Worm (Caenorhabditis elegans) whole organism, young adult: ENCODE results near the gene F10C2.7.
A peak's percentile ranks its signal among the peaks of the same experiment; 100 is the strongest.
"Not testable (repeated sequence)": the region's sequence is repeated elsewhere in the genome, so short reads cannot be mapped to it uniquely, and the experiment has no call there.

Experiments
- B0019.2 ChIP-seq: fragments of 200-800 bp; sonication (Bioruptor generic); conservative IDR thresholded peaks from 2 replicates; pipeline ENCODE4 v1.3.6; 2022; ENCODE audit warnings: missing genetic modification reagents, missing genetic modification characterization, missing compliant biosample characterization
- B0035.1 ChIP-seq: sonication (generic microtip); optimal IDR thresholded peaks from 2 replicates; lab custom pipeline; 2016; ENCODE audit warnings: missing genetic modification characterization, mild to moderate bottlenecking, missing compliant biosample characterization, missing genotype, missing genetic modification reagents
- C17E4.6 ChIP-seq: fragments of 200-800 bp; sonication (Bioruptor generic); IDR thresholded peaks from 2 replicates; pipeline ENCODE4 v1.3.6; 2022; ENCODE audit warnings: missing genetic modification reagents, missing genetic modification characterization, missing compliant biosample characterization
- F33H1.4 ChIP-seq: fragments of 200-800 bp; sonication (Bioruptor generic); IDR thresholded peaks from 2 replicates; pipeline ENCODE4 v1.3.6; 2022; ENCODE audit warnings: missing genetic modification reagents, missing genetic modification characterization, missing compliant biosample characterization
- F37B4.10 ChIP-seq: fragments of 200-800 bp; sonication (Bioruptor generic); IDR thresholded peaks from 2 replicates; pipeline ENCODE4 v1.3.6; 2022; ENCODE audit warnings: missing genetic modification characterization, missing compliant biosample characterization
- F57A8.1 ChIP-seq: fragments of 200-800 bp; sonication (Bioruptor generic); optimal IDR thresholded peaks from 2 replicates; lab custom pipeline; 2018; ENCODE audit warnings: mild to moderate bottlenecking, missing genetic modification characterization, moderate library complexity, missing compliant biosample characterization
- Y67H2A.10 ChIP-seq: fragments of 200-800 bp; sonication (Bioruptor generic); conservative IDR thresholded peaks from 2 replicates; pipeline ENCODE4 v1.3.6; 2022; ENCODE audit warnings: missing genetic modification reagents, missing genetic modification characterization, missing compliant biosample characterization
- Y79H2A.3 ChIP-seq: fragments of 200-800 bp; sonication (Bioruptor generic); conservative IDR thresholded peaks from 2 replicates; pipeline ENCODE4 v1.3.6; 2022; ENCODE audit warnings: missing genetic modification reagents, missing genetic modification characterization, missing compliant biosample characterization
- ZK185.1 ChIP-seq: sonication (generic microtip); optimal IDR thresholded peaks from 2 replicates; lab custom pipeline; 2016; ENCODE audit warnings: mild to moderate bottlenecking, missing genetic modification characterization, missing compliant biosample characterization; ENCODE audit not compliant: poor library complexity, severe bottlenecking
- akir-1 ChIP-seq: fragments of 200-800 bp; sonication (Bioruptor generic); optimal IDR thresholded peaks from 2 replicates; lab custom pipeline; 2018; ENCODE audit warnings: mild to moderate bottlenecking, missing genetic modification characterization, moderate library complexity, missing compliant biosample characterization
- attf-3 ChIP-seq: fragments of 200-800 bp; sonication (Bioruptor generic); conservative IDR thresholded peaks from 2 replicates; pipeline ENCODE4 v1.3.6; 2022; ENCODE audit warnings: missing genetic modification reagents, missing genetic modification characterization, missing compliant biosample characterization
- attf-5 ChIP-seq: fragments of 200-800 bp; sonication (Bioruptor generic); optimal IDR thresholded peaks from 2 replicates; lab custom pipeline; 2018; ENCODE audit warnings: mild to moderate bottlenecking, missing genetic modification characterization, missing compliant biosample characterization
- attf-6 ChIP-seq: fragments of 200-800 bp; sonication (Bioruptor generic); IDR thresholded peaks from 2 replicates; pipeline ENCODE4 v1.3.6; 2022; ENCODE audit warnings: missing genetic modification reagents, missing genetic modification characterization, missing compliant biosample characterization
- bed-1 ChIP-seq: fragments of 200-800 bp; sonication (Bioruptor generic); IDR thresholded peaks from 2 replicates; pipeline ENCODE4 v1.3.6; 2022; ENCODE audit warnings: missing genetic modification reagents, missing genetic modification characterization, missing compliant biosample characterization
- bed-2 ChIP-seq: fragments of 200-800 bp; sonication (Bioruptor generic); IDR thresholded peaks from 2 replicates; pipeline ENCODE4 v1.3.6; 2022; ENCODE audit warnings: missing genetic modification reagents, missing genetic modification characterization, missing compliant biosample characterization
- ceh-79 ChIP-seq: sonication (generic microtip); optimal IDR thresholded peaks from 2 replicates; lab custom pipeline; 2017; ENCODE audit warnings: mild to moderate bottlenecking, missing genetic modification characterization, missing compliant biosample characterization
- ceh-91 ChIP-seq: fragments of 200-800 bp; sonication (Bioruptor generic); IDR thresholded peaks from 2 replicates; pipeline ENCODE4 v1.3.6; 2022; ENCODE audit warnings: missing genetic modification reagents, missing genetic modification characterization, missing compliant biosample characterization
- die-1 ChIP-seq: sonication (generic microtip); optimal IDR thresholded peaks from 2 replicates; lab custom pipeline; 2016; ENCODE audit warnings: missing genotype, mild to moderate bottlenecking, missing genetic modification characterization, missing compliant biosample characterization
- egrh-3 ChIP-seq: fragments of 200-800 bp; sonication (Bioruptor generic); IDR thresholded peaks from 2 replicates; pipeline ENCODE4 v1.3.6; 2022; ENCODE audit warnings: missing genetic modification reagents, missing genetic modification characterization, missing compliant biosample characterization
- ekl-4 ChIP-seq: fragments of 200-800 bp; sonication (Bioruptor generic); IDR thresholded peaks from 2 replicates; pipeline ENCODE4 v1.3.6; 2022; ENCODE audit warnings: missing genetic modification reagents, missing genetic modification characterization, missing compliant biosample characterization
- him-1 ChIP-seq: sonication (generic microtip); optimal IDR thresholded peaks from 2 replicates; lab custom pipeline; 2016; ENCODE audit warnings: missing genotype, missing genetic modification reagents, missing genetic modification characterization, missing compliant biosample characterization
- hlh-12 ChIP-seq: sonication (generic microtip); optimal IDR thresholded peaks from 2 replicates; lab custom pipeline; 2016; ENCODE audit warnings: missing genetic modification characterization, missing compliant biosample characterization
- hlh-26 ChIP-seq: fragments of 200-800 bp; sonication (Bioruptor generic); conservative IDR thresholded peaks from 2 replicates; pipeline ENCODE4 v1.3.6; 2022; ENCODE audit warnings: missing genetic modification reagents, missing genetic modification characterization, missing compliant biosample characterization
- hsf-1 ChIP-seq: fragments of 200-800 bp; sonication (Bioruptor generic); IDR thresholded peaks from 2 replicates; pipeline ENCODE4 v1.3.6; 2022; ENCODE audit warnings: missing genetic modification reagents, missing genetic modification characterization, missing compliant biosample characterization
- lin-54 ChIP-seq: fragments of 200-800 bp; sonication (Bioruptor generic); optimal IDR thresholded peaks from 2 replicates; lab custom pipeline; 2018; ENCODE audit warnings: mild to moderate bottlenecking, missing genetic modification characterization, missing compliant biosample characterization
- lsl-1 ChIP-seq: fragments of 200-800 bp; sonication (Bioruptor generic); optimal IDR thresholded peaks from 2 replicates; lab custom pipeline; 2018; ENCODE audit warnings: mild to moderate bottlenecking, missing genetic modification characterization, moderate library complexity, missing compliant biosample characterization
- mel-28 ChIP-seq: sonication (generic microtip); optimal IDR thresholded peaks from 2 replicates; lab custom pipeline; 2016; ENCODE audit warnings: borderline replicate concordance, mild to moderate bottlenecking, missing genetic modification characterization, missing compliant biosample characterization
- nhr-179 ChIP-seq: sonication (generic microtip); optimal IDR thresholded peaks from 2 replicates; lab custom pipeline; 2016; ENCODE audit warnings: mild to moderate bottlenecking, missing genetic modification characterization, missing compliant biosample characterization
- nhr-80 ChIP-seq: sonication (generic microtip); optimal IDR thresholded peaks from 2 replicates; lab custom pipeline; 2016; ENCODE audit warnings: missing genetic modification characterization, missing compliant biosample characterization
- pha-4 ChIP-seq: fragments of 150-350 bp; sonication (generic microtip); optimal IDR thresholded peaks from 2 replicates; lab custom pipeline; 2014; ENCODE audit warnings: missing biosample characterization, missing genetic modification reagents, missing genetic modification characterization
- repo-1 ChIP-seq: sonication (generic microtip); optimal IDR thresholded peaks from 2 replicates; lab custom pipeline; 2017; ENCODE audit warnings: mild to moderate bottlenecking, missing genetic modification characterization, missing compliant biosample characterization
- sea-2 ChIP-seq: fragments of 200-800 bp; sonication (Bioruptor generic); IDR thresholded peaks from 2 replicates; pipeline ENCODE4 v1.3.6; 2022; ENCODE audit warnings: missing genetic modification characterization, missing compliant biosample characterization
- snpc-1.1 ChIP-seq: sonication (generic microtip); optimal IDR thresholded peaks from 2 replicates; lab custom pipeline; 2017; ENCODE audit warnings: missing genetic modification characterization, mild to moderate bottlenecking, missing compliant biosample characterization, antibody characterized with exemption, moderate library complexity, missing genotype, missing genetic modification reagents; ENCODE audit not compliant: insufficient read depth
- snpc-3.4 ChIP-seq: sonication (generic microtip); optimal IDR thresholded peaks from 2 replicates; lab custom pipeline; 2017; ENCODE audit warnings: missing genetic modification characterization, mild to moderate bottlenecking, missing compliant biosample characterization, antibody characterized with exemption, moderate library complexity, missing genotype, missing genetic modification reagents
- tbp1 ChIP-seq: fragments of 200-800 bp; sonication (Bioruptor generic); optimal IDR thresholded peaks from 2 replicates; lab custom pipeline; 2018; ENCODE audit warnings: mild to moderate bottlenecking, missing genetic modification characterization, missing compliant biosample characterization
- unc-130 ChIP-seq: sonication (generic microtip); optimal IDR thresholded peaks from 2 replicates; lab custom pipeline; 2016; ENCODE audit warnings: missing genetic modification reagents, missing genetic modification characterization, missing compliant biosample characterization
- unc-62 ChIP-seq: fragments of 150-350 bp; optimal IDR thresholded peaks from 2 replicates; lab custom pipeline; 2014; ENCODE audit warnings: missing biosample characterization, missing genetic modification reagents, missing genetic modification characterization
- xnd-1 ChIP-seq: sonication (generic microtip); optimal IDR thresholded peaks from 2 replicates; lab custom pipeline; 2016; ENCODE audit warnings: missing genotype, missing genetic modification reagents, missing genetic modification characterization, missing compliant biosample characterization
- zfh-2 ChIP-seq: fragments of 200-800 bp; sonication (Bioruptor generic); conservative IDR thresholded peaks from 2 replicates; pipeline ENCODE4 v1.3.6; 2022; ENCODE audit warnings: missing genetic modification reagents, missing genetic modification characterization, missing compliant biosample characterization
- zim-3 ChIP-seq: sonication (generic microtip); optimal IDR thresholded peaks from 2 replicates; lab custom pipeline; 2017; ENCODE audit warnings: mild to moderate bottlenecking, missing genetic modification characterization, moderate library complexity, missing compliant biosample characterization
- ztf-26 ChIP-seq: sonication (generic microtip); optimal IDR thresholded peaks from 2 replicates; lab custom pipeline; 2017; ENCODE audit warnings: missing genetic modification characterization, missing compliant biosample characterization

The F10C2.7 gene

ce11 chrV:12006495-12006894 lies 47.2 kb upstream of the F10C2.7 start, which contains the start of gene F57F5.3:
F57F5.3 (minus strand) TSS chrV:12006595.
- TF ChIP-seq hsf-1 (GFP tag; lab: Robert Waterston, UW) (no peak), attf-6 (GFP tag; lab: Robert Waterston, UW) (no peak)

ce11 chrV:12011686-12012085 lies 42.0 kb upstream of the F10C2.7 start:
- TF ChIP-seq snpc-3.4 (tag; lab: Kevin White, UChicago): no peak
- no peak for TF ChIP-seq ztf-26 (tag; lab: Kevin White, UChicago)
- no peak for TF ChIP-seq die-1 (tag; lab: Kevin White, UChicago)
- TF ChIP-seq nhr-80: no peak
- no peak for TF ChIP-seq nhr-179 (tag; lab: Kevin White, UChicago)
- no peak for TF ChIP-seq repo-1
- no peak for TF ChIP-seq akir-1 (GFP tag; lab: Kevin White, UChicago)
- no peak for TF ChIP-seq lsl-1 (GFP tag; lab: Kevin White, UChicago)
- no peak for TF ChIP-seq ceh-79 (tag; lab: Kevin White, UChicago)
- no peak for TF ChIP-seq F37B4.10 (GFP tag; lab: Robert Waterston, UW)
- no peak for TF ChIP-seq attf-3 (GFP tag; lab: Robert Waterston, UW)
- no peak for TF ChIP-seq bed-1 (GFP tag; lab: Robert Waterston, UW)
- TF ChIP-seq C17E4.6: no peak
- TF ChIP-seq ekl-4 (GFP tag; lab: Robert Waterston, UW): no peak

ce11 chrV:12013298-12013697 lies 40.4 kb upstream of the F10C2.7 start, which contains the start of gene add-2:
add-2 (minus strand) TSS chrV:12013406.
- TF ChIP-seq nhr-80: peak; percentile 21
- TF ChIP-seq bed-2 (GFP tag; lab: Robert Waterston, UW): no peak
- no peak for TF ChIP-seq mel-28

DNA sequence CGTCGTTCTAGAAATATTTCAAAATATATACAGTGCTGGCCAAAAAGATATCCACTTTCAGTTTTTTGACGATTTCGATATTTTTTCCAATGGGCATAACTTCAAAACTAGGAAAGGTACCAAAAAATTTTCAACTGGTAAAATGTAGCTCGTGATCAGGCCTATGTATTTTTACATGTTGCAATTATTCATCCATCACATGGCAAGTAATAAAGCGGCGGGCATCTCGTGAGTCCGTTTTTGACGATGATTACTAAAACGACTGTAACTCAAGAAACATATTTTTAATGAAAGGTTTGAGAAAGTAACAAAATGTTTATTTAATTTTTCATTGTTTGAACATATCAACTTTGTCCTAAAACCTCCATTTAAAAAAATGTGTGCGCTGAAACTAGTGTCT lies 33.7 kb upstream of the F10C2.7 start, which contains the start of gene F10C2.3:
F10C2.3 (plus strand) TSS at position 301 of the 400 bp plus-strand sequence.
- TF ChIP-seq nhr-80; ceh-91 (GFP tag; lab: Robert Waterston, UW); Y67H2A.10 (GFP tag; lab: Robert Waterston, UW): not testable (repeated sequence)
- TF ChIP-seq, all 124 proteins: peak for 0; not testable (repeated sequence) for 124

- TF ChIP-seq tbp1 (GFP tag; lab: Kevin White, UChicago) (no peak), unc-130 (GFP tag; lab: Kevin White, UChicago) (no peak), nhr-80 (peak; percentile 69), xnd-1 (tag; lab: Kevin White, UChicago) (no peak), him-1 (tag; lab: Kevin White, UChicago) (no peak)
Measured at ce11 chrV:12020940-12021339, 32.8 kb upstream of the F10C2.7 start.

DNA sequence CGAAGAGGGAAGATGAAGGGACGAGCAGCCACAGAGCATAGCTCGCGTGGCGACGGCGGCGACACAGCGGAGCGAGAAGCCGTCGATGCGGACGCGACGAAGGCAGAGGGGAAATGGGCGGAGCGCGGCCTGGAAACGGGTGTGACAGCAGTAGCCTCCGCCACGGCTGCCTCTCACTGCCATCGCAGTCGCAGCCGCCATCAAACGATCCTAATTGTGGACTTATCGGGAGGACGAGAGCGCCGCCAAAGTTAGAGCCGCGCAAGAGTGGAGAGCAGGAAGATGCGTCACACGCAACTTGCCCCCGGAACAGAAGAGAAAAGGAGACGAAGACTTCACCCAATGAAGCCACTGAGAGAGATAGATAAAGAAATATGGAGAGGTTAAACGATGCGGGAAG lies 29.4 kb upstream of the F10C2.7 start:
- TF ChIP-seq hlh-26 (GFP tag; lab: Robert Waterston, UW) (no peak), F57A8.1 (GFP tag; lab: Kevin White, UChicago) (no peak), snpc-1.1 (tag; lab: Kevin White, UChicago) (no peak), attf-5 (GFP tag; lab: Kevin White, UChicago) (no peak), B0019.2 (GFP tag; lab: Robert Waterston, UW) (no peak), B0035.1 (tag; lab: Kevin White, UChicago) (no peak), hlh-12 (tag; lab: Kevin White, UChicago) (no peak), sea-2 (GFP tag; lab: Robert Waterston, UW) (no peak), nhr-179 (tag; lab: Kevin White, UChicago) (no peak), zim-3 (no peak), lin-54 (GFP tag; lab: Kevin White, UChicago) (no peak), F33H1.4 (GFP tag; lab: Robert Waterston, UW) (no peak), zfh-2 (peak; percentile 98), egrh-3 (peak; percentile 93), Y79H2A.3 (no peak), pha-4 (tag; lab: Kevin White, UChicago) (no peak), unc-62 (GFP tag; lab: Kevin White, UChicago) (no peak), ZK185.1 (tag; lab: Kevin White, UChicago) (no peak)
